Fruit fly (Drosophila melanogaster): Measurements from ENCODE around the gene pico.
A peak's percentile ranks its signal among the peaks of the same experiment; 100 is the strongest.

Gene pico

DNA sequence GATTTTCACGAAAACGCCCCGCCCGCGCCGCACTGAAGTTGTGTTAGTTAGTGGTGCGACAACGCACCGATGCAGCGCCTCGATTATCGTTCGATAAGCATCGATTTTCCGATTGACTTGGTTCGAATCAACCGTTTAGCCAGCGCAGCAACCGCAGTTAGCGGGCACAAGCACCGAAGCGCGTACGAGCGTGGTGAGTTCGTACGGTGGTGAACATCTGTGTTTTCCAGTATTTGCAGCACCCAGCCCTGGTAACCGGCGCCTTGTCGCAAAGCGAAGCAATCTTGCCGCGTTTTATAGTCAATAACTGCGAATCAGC is at the start of gene pico, which contains the start of gene Nup205:
Gene pico (minus strand): TSS at position 71 of the 319 bp plus-strand sequence.
Gene Nup205 (plus strand): TSS at position 226 of the 319 bp plus-strand sequence.
- TF ChIP-seq Mnt (GFP tag; optimal IDR thresholded peaks at IDR 0.05) (peak; percentile 61), CG11617 (GFP tag; optimal IDR thresholded peaks at IDR 0.05) (no peak), CG33017 (tag; optimal IDR thresholded peaks at IDR 0.05) (no peak), bab1 (GFP tag; optimal IDR thresholded peaks at IDR 0.05) (peak; percentile 76), CG5204 (GFP tag; optimal IDR thresholded peaks at IDR 0.05) (no peak), Clk (GFP tag; optimal IDR thresholded peaks at IDR 0.05) (no peak), CG7101 (tag; optimal IDR thresholded peaks at IDR 0.05) (peak; percentile 28), CG1620 (GFP tag; optimal IDR thresholded peaks at IDR 0.05) (peak; percentile 44), CG12768 (GFP tag; optimal IDR thresholded peaks at IDR 0.05) (no peak), ovo (GFP tag; optimal IDR thresholded peaks at IDR 0.05) (no peak), cnc (optimal IDR thresholded peaks at IDR 0.05) (no peak), cic (GFP tag; optimal IDR thresholded peaks at IDR 0.05) (peak; percentile 49), CG14711 (tag; optimal IDR thresholded peaks at IDR 0.05) (no peak), Crg-1 (GFP tag; optimal IDR thresholded peaks at IDR 0.05) (no peak), pad (GFP tag; optimal IDR thresholded peaks at IDR 0.05) (no peak), kay (GFP tag; ENCODE audit: borderline replicate concordance) (no peak), CG7045 (GFP tag; optimal IDR thresholded peaks at IDR 0.05) (no peak), tj (GFP tag; optimal IDR thresholded peaks at IDR 0.05) (peak; percentile 66), Hr96 (GFP tag; optimal IDR thresholded peaks at IDR 0.05) (no peak), toe (GFP tag; optimal IDR thresholded peaks at IDR 0.05) (no peak)

DNA sequence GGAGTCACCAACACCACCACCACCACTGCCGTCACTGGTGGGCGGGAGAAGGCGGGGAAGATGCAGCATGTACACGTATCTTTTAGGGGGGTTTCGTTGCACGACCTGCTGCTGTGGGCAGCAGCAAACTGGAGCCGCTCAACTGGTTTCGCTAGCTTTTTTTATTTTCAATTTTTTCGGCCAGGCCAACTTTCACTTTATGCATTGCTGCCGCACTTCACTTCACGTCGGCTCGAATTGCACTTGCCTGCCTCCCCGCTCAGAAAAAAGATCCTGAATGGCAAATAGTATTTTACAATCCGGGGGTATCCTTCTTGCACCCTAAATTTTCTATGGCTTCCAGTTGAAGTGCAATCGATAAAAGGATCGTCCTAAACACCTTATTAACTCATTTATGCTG is 48.1 kb upstream of the pico start:
- TF ChIP-seq kay (GFP tag; ENCODE audit: borderline replicate concordance) (no peak), cnc (optimal IDR thresholded peaks at IDR 0.05) (no peak), CG1620 (GFP tag; optimal IDR thresholded peaks at IDR 0.05) (no peak), cic (GFP tag; optimal IDR thresholded peaks at IDR 0.05) (no peak), Mnt (GFP tag; optimal IDR thresholded peaks at IDR 0.05) (no peak), ovo (GFP tag; optimal IDR thresholded peaks at IDR 0.05) (no peak), CG14711 (tag; optimal IDR thresholded peaks at IDR 0.05) (no peak), pad (GFP tag; optimal IDR thresholded peaks at IDR 0.05) (no peak), CG5204 (GFP tag; optimal IDR thresholded peaks at IDR 0.05) (no peak), tj (GFP tag; optimal IDR thresholded peaks at IDR 0.05) (no peak), CG12768 (GFP tag; optimal IDR thresholded peaks at IDR 0.05) (no peak)

DNA sequence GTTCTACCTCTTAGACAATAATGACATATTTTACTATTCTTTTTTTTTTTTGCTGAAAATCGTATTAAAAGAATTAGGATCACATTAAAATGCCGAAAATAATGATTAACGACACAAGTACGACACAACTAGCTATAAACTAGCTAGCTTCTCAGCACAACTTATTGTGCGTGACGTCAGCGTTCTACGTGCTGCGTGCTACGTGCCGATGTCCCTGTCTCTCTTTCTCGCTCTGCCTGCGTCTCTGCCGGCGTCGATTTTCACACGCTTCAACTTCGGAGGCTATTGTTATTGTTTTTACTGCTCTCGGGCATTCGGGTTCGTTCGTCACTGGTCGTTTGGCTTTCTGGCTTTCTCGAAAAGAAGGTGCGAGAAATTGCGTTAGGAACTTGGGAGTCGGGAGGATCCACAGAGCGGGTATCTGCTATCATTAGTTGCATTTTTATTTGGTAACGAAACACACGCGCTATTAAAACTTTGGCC is 46.2 kb upstream of the pico start:
- TF ChIP-seq CG11617 (GFP tag; optimal IDR thresholded peaks at IDR 0.05) (no peak), Clk (GFP tag; optimal IDR thresholded peaks at IDR 0.05) (no peak)

DNA sequence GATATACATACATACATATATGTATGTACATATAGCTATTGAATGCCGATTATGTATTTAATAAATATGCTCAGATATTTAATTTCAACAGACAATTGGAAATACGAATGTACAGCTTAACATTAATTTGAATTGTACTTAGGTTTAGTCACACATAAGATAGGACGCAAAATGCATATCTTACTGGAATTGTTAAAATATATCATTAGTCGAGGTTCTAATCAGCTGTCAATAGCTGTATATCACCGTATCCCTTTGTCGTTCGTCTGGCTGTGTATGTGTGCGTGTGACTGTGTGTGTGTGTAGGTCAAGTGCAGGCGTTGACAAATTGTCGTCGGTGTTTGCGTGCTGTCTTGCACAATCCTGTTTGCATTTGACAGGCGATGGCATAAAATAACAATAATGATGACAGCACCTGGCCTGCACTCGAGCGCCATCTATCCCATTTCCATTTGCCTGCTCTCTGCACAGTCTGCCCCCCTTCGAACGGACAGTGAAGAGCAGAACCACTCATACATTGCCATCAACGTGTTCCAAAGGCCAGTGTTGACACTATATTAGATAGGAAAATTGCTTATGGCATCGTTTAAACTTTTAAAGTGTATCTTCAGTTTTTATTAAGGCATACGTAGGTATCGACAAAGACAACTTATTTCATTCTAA is 45.6 kb upstream of the pico start:
- TF ChIP-seq kay (GFP tag; ENCODE audit: borderline replicate concordance) (peak; percentile 16), Hr96 (GFP tag; optimal IDR thresholded peaks at IDR 0.05) (peak; percentile 13), tj (GFP tag; optimal IDR thresholded peaks at IDR 0.05) (peak; percentile 13), CG11617 (GFP tag; optimal IDR thresholded peaks at IDR 0.05) (no peak)

DNA sequence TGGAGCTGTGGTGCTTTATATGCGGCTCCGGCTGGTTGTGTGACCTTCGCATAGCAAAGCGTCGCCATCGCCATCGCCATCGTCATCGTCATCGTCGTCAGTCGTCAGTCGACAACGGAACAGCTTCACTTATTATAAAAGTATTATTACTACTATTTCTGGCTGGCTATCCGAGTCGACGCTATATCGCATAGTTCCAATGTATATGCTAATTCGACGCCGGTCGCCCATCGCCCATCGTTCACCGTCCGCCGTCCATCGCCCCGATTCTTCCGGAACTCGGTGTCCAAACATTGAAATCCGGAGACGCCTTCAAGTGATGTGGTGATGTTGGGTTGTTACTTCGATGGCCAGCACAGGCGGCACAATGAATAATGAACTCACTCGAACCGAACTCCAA is 40.2 kb upstream of the pico start:
- TF ChIP-seq ovo (GFP tag; optimal IDR thresholded peaks at IDR 0.05) (no peak), kay (GFP tag; ENCODE audit: borderline replicate concordance) (no peak), bab1 (GFP tag; optimal IDR thresholded peaks at IDR 0.05) (no peak), tj (GFP tag; optimal IDR thresholded peaks at IDR 0.05) (no peak), Hr96 (GFP tag; optimal IDR thresholded peaks at IDR 0.05) (no peak), CG7045 (GFP tag; optimal IDR thresholded peaks at IDR 0.05) (no peak), CG7101 (tag; optimal IDR thresholded peaks at IDR 0.05) (no peak), CG11617 (GFP tag; optimal IDR thresholded peaks at IDR 0.05) (no peak), CG12768 (GFP tag; optimal IDR thresholded peaks at IDR 0.05) (no peak)

DNA sequence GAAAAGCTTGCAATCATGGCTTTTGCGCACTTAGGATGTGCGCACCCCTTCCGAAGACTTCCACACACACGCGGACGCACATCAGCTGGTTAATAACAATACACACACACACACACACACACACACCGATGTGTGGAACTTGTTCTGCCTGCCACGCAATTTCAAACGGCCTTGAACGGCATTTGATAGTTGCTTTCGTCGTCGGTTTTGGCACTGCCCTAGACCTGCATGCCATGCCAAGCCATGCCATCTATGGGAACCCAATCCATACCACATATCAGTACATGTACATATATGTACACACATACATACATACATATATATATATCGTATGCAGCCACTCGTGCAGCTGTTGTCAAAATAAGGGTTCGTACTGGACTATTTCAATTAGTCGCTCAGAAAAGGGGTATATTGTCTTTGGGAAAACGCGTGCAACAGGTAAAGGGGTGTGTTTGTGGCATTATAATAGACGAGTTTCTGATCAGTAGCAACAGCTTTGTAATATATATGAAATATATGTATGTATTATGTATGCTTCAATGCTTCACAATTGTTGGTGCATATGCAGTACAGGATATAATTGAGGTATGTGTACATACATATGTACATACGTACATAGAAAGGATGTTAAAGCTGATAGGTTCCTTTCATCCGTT is 38.3 kb upstream of the pico start, which contains the start of gene amn:
Gene amn (minus strand): TSS at position 51 of the 656 bp plus-strand sequence.
- TF ChIP-seq CG7045 (GFP tag; optimal IDR thresholded peaks at IDR 0.05) (no peak), CG5204 (GFP tag; optimal IDR thresholded peaks at IDR 0.05) (no peak), CG33017 (tag; optimal IDR thresholded peaks at IDR 0.05) (no peak), pad (GFP tag; optimal IDR thresholded peaks at IDR 0.05) (no peak), bab1 (GFP tag; optimal IDR thresholded peaks at IDR 0.05) (no peak), Mnt (GFP tag; optimal IDR thresholded peaks at IDR 0.05) (no peak), kay (GFP tag; ENCODE audit: borderline replicate concordance) (no peak), cnc (optimal IDR thresholded peaks at IDR 0.05) (no peak), CG14711 (tag; optimal IDR thresholded peaks at IDR 0.05) (no peak), CG7101 (tag; optimal IDR thresholded peaks at IDR 0.05) (no peak), tj (GFP tag; optimal IDR thresholded peaks at IDR 0.05) (no peak), toe (GFP tag; optimal IDR thresholded peaks at IDR 0.05) (no peak), CG11617 (GFP tag; optimal IDR thresholded peaks at IDR 0.05) (no peak), CG12768 (GFP tag; optimal IDR thresholded peaks at IDR 0.05) (no peak), ovo (GFP tag; optimal IDR thresholded peaks at IDR 0.05) (no peak), CG1620 (GFP tag; optimal IDR thresholded peaks at IDR 0.05) (no peak), Crg-1 (GFP tag; optimal IDR thresholded peaks at IDR 0.05) (no peak), Hr96 (GFP tag; optimal IDR thresholded peaks at IDR 0.05) (no peak), Clk (GFP tag; optimal IDR thresholded peaks at IDR 0.05) (no peak), cic (GFP tag; optimal IDR thresholded peaks at IDR 0.05) (no peak)
